Fruit fly (Drosophila melanogaster): ENCODE data around the gene Octbeta1R.

The Octbeta1R gene

dm6 chr3R:22491088-22491879 is 5.7 kb upstream of the Octbeta1R start, which contains the start of the genes CCT1 and tHMG1 (continued):
- no peak for TF ChIP-seq nau (GFP tag; optimal IDR thresholded peaks at IDR 0.05)
- TF ChIP-seq PHDP (tag; optimal IDR thresholded peaks at IDR 0.05), result peak; percentile 14
- peak; percentile 19 for TF ChIP-seq sug (tag; optimal IDR thresholded peaks at IDR 0.05)
- TF ChIP-seq HLH4C (GFP tag; IDR thresholded peaks at IDR 0.05; ENCODE audit: partially characterized antibody), result peak; percentile 95
- no peak for TF ChIP-seq tap (tag; optimal IDR thresholded peaks at IDR 0.05)
- no peak for TF ChIP-seq Hr78 (GFP tag; optimal IDR thresholded peaks at IDR 0.05)
- TF ChIP-seq Ssrp (tag; optimal IDR thresholded peaks at IDR 0.05), result no peak
- TF ChIP-seq CG12391 (tag; optimal IDR thresholded peaks at IDR 0.05), result peak; percentile 28
- TF ChIP-seq CG34224 (GFP tag; IDR thresholded peaks at IDR 0.05; ENCODE audit: partially characterized antibody), result peak; percentile 97
- TF ChIP-seq CG4730 (GFP tag; IDR thresholded peaks at IDR 0.05), result no peak
- TF ChIP-seq CG42726 (GFP tag; IDR thresholded peaks at IDR 0.05; ENCODE audit: partially characterized antibody), result peak; percentile 67; the same call in 1 of the 2 replicates
- TF ChIP-seq Blimp-1 (GFP tag; optimal IDR thresholded peaks at IDR 0.05), result no peak
- TF ChIP-seq aop (GFP tag; IDR thresholded peaks at IDR 0.05), result no peak
- TF ChIP-seq CTCF (GFP tag; optimal IDR thresholded peaks at IDR 0.05), result no peak
- no peak for TF ChIP-seq CG8089 (GFP tag; optimal IDR thresholded peaks at IDR 0.05)
- TF ChIP-seq abd-A (tag; optimal IDR thresholded peaks at IDR 0.05), result no peak
- TF ChIP-seq Dll (GFP tag; IDR thresholded peaks at IDR 0.05; ENCODE audit: partially characterized antibody), result peak; percentile 98
- TF ChIP-seq CG2712 (tag; optimal IDR thresholded peaks at IDR 0.05), result peak; percentile 57
- TF ChIP-seq CG7928 (GFP tag; optimal IDR thresholded peaks at IDR 0.05), result peak; percentile 93
- TF ChIP-seq MESR4 (GFP tag; optimal IDR thresholded peaks at IDR 0.05), result peak; percentile 76
- peak; percentile 91 for TF ChIP-seq inv (GFP tag; IDR thresholded peaks at IDR 0.05; ENCODE audit: partially characterized antibody)
- TF ChIP-seq CG13296 (GFP tag; optimal IDR thresholded peaks at IDR 0.05), result peak; percentile 20
- 0 out of 2 replicates have a peak, but pooled peaks have one; percentile 21 for TF ChIP-seq Nf-YA (GFP tag; IDR thresholded peaks at IDR 0.05)
- no peak for TF ChIP-seq Usf (GFP tag; optimal IDR thresholded peaks at IDR 0.05)
- TF ChIP-seq gfzf (GFP tag; optimal IDR thresholded peaks at IDR 0.05), result peak; percentile 14
- TF ChIP-seq nerfin-2 (GFP tag; IDR thresholded peaks at IDR 0.05; ENCODE audit: partially characterized antibody), result peak; percentile 84
- peak; percentile 89 for TF ChIP-seq BEAF-32 (GFP tag; optimal IDR thresholded peaks at IDR 0.05)
- peak; percentile 35 for TF ChIP-seq CG15601 (tag; optimal IDR thresholded peaks at IDR 0.05)
- peak; percentile 54 for TF ChIP-seq pzg (GFP tag; optimal IDR thresholded peaks at IDR 0.05)
- TF ChIP-seq vnd (GFP tag; IDR thresholded peaks at IDR 0.05; ENCODE audit: partially characterized antibody), result peak; percentile 97
- TF ChIP-seq CG6791 (GFP tag; IDR thresholded peaks at IDR 0.05; ENCODE audit: partially characterized antibody), result peak; percentile 85
- peak; percentile 6 for TF ChIP-seq CG30403 (GFP tag; optimal IDR thresholded peaks at IDR 0.05)
- TF ChIP-seq br (optimal IDR thresholded peaks at IDR 0.05), result no peak
- TF ChIP-seq Spps (tag; optimal IDR thresholded peaks at IDR 0.05), result peak; percentile 19
- TF ChIP-seq Ets97D (GFP tag; optimal IDR thresholded peaks at IDR 0.05), result peak; percentile 56
- TF ChIP-seq CG10654 (GFP tag; optimal IDR thresholded peaks at IDR 0.05), result no peak
- TF ChIP-seq CG7745 (tag; optimal IDR thresholded peaks at IDR 0.05), result no peak
- no peak for TF ChIP-seq HLH3B (GFP tag; IDR thresholded peaks at IDR 0.05)
- TF ChIP-seq CG13894 (tag; optimal IDR thresholded peaks at IDR 0.05), result no peak
- peak; percentile 42 for TF ChIP-seq phol (tag; optimal IDR thresholded peaks at IDR 0.05)
- TF ChIP-seq CG2129 (GFP tag; IDR thresholded peaks at IDR 0.05; ENCODE audit: partially characterized antibody), result peak; percentile 98
- TF ChIP-seq CG7963 (GFP tag; IDR thresholded peaks at IDR 0.05; ENCODE audit: partially characterized antibody), result peak; percentile 79
- TF ChIP-seq Dref (GFP tag; IDR thresholded peaks at IDR 0.05), result peak; percentile 77
- TF ChIP-seq CG16813 (GFP tag; IDR thresholded peaks at IDR 0.05; ENCODE audit: partially characterized antibody), result peak; percentile 96
- peak; percentile 87 for TF ChIP-seq Sry-δ (GFP tag; optimal IDR thresholded peaks at IDR 0.05)
- no peak for TF ChIP-seq scrt (GFP tag; optimal IDR thresholded peaks at IDR 0.05)
- peak; percentile 69 for TF ChIP-seq YL-1 (GFP tag; optimal IDR thresholded peaks at IDR 0.05)
